Worm (Caenorhabditis elegans): ENCODE results near the gene F09F7.6.

Gene F09F7.6

DNA sequence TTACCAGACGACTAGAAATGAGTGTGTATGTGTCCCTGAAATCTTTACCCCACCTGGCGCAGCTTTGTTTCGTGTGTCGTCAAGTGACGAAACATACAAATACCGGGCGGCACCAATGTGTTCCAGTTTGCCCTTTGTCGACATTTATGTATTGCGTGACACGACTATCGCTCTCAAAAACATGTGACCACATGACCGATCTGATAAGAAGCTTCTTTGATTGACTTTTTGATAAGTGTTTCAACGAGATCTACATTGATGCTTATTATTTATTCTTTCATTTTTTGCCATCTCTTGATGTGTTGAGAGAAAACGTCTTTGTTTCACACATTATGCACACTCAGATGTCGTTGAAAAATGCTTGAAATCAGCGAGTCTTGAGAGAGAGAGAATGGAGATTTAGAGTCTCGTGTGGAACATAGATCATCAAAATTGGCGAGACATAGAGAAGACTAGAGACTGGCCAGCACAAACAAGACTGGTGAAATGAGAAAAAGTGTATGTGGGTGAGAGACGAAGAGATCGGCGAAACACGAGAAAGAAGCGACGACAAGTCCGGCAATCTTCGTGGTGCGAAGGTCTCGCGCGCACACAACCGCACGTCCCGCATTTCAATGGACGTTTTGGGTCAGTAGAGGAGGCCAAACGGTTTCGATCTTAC is 48.9 kb downstream of the F09F7.6 start (continued):
- TF ChIP-seq M03D4.4 (tag; optimal IDR thresholded peaks at IDR 0.05) (no peak), tbx-8 (GFP tag; optimal IDR thresholded peaks at IDR 0.05) (no peak), unc-62 (GFP tag; optimal IDR thresholded peaks at IDR 0.05) (peak; percentile 70), unc-39 (tag; optimal IDR thresholded peaks at IDR 0.05) (no peak), nhr-28 (tag; optimal IDR thresholded peaks at IDR 0.05) (no peak), zip-8 (tag; optimal IDR thresholded peaks at IDR 0.05) (no peak), mep-1 (tag; optimal IDR thresholded peaks at IDR 0.05) (peak; percentile 62), mls-2 (tag; optimal IDR thresholded peaks at IDR 0.05) (no peak), lsy-2 (tag; optimal IDR thresholded peaks at IDR 0.05) (no peak), lin-13 (tag; optimal IDR thresholded peaks at IDR 0.05) (no peak), nhr-76 (tag; optimal IDR thresholded peaks at IDR 0.05) (no peak), cnd-1 (tag; optimal IDR thresholded peaks at IDR 0.05) (no peak)

DNA sequence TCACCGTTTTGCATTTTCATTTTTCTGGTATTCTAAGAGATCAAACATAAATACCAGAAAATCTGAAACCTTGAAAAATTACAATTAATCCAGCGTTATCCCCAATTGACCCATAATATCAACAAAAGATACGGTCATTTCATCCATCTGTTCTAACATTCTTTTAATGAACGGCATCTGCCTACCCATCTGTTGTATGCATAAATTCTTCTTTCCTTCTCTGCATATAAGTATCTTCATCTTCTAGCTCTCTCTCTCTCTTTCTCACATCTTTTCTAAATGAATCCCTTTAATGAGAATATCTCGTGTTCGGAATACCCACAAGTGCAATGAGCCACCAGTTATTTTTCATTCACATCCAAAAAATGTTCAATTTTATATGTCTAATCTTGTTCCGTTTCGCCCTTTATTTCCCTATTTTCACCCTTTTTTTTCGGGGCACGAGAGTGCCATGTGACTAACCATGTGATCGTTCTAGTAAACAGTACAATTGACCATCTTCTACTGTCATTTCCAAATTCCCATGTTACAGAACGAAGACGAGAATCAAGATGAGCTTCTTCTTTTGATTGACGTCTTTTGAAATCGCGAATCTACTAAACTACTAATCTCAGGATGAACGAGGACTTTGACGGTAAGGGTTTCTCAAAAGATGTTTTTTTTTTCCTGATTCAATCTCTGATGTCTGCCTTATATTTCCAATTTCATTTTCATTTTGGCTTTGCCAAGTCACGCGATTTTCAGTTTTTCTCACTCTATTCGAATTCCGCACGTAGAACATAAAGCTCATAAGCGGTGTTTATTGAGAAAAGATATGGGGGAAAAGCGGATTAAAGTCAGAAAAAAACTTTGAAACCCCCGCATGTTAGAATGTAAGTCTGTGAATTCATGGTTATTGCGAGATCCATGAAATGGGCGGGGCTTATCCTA is 50.3 kb downstream of the F09F7.6 start, which contains the start of gene R02F2.1:
R02F2.1 (plus strand) TSS at position 528 of the 930 bp plus-strand sequence.
- TF ChIP-seq cnd-1 (tag; optimal IDR thresholded peaks at IDR 0.05) (peak; percentile 87), unc-120 (tag; optimal IDR thresholded peaks at IDR 0.05; ENCODE audit: poor library complexity, severe bottlenecking) (no peak), nhr-12 (tag; optimal IDR thresholded peaks at IDR 0.05) (no peak), mls-2 (tag; optimal IDR thresholded peaks at IDR 0.05) (no peak), drap-1 (GFP tag; optimal IDR thresholded peaks at IDR 0.05) (no peak), lin-32 (GFP tag; optimal IDR thresholded peaks at IDR 0.05) (peak; percentile 71), ceh-83 (GFP tag; optimal IDR thresholded peaks at IDR 0.05) (no peak), lin-13 (tag; optimal IDR thresholded peaks at IDR 0.05) (no peak), nhr-2 (tag; optimal IDR thresholded peaks at IDR 0.05) (peak; percentile 39), ces-1 (GFP tag; optimal IDR thresholded peaks at IDR 0.05) (peak; percentile 84)
